Fruit fly (Drosophila melanogaster) Kc167 (cell line): ENCODE measurements around the gene CG13760.

ENCODE experiments used
- Myc ChIP-seq: fragments of >200 bp; optimal IDR thresholded peaks from 2 replicates; lab custom pipeline; 2017; ENCODE audit warnings: missing external identifiers
- insv ChIP-seq: fragments of >200 bp; optimal IDR thresholded peaks from 3 replicates; lab custom pipeline; 2018; ENCODE audit warnings: missing external identifiers
- psq ChIP-seq: fragments of >200 bp; optimal IDR thresholded peaks from 2 replicates; lab custom pipeline; 2017; ENCODE audit warnings: missing external identifiers
- ttk ChIP-seq: sonication (Bioruptor generic); optimal IDR thresholded peaks from 2 replicates; lab custom pipeline; 2017; ENCODE audit warnings: missing external identifiers

DNA sequence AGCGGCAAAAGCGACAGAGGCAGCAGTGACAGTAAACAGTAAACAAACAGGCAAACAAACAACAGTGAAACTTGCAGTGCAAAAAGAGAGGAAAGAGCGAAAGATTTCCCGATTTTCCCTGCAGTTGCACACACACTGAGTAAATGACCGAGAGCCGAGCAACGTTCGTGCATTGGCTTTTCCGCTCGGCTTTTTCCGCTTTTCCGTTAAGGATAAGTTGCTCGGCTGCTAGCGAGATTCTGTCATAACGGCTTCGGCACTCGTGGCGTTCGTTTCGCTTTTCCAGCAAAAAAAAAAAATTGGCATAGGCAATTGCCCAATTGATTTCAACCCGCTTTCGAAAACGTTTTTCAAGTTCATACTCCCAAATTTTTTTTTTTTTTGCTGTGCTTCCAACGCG lies 31.6 kb downstream of the CG13760 start:
- TF ChIP-seq ttk (lab: Kevin White, UChicago) (no peak), insv (no peak), Myc (lab: Kevin White, UChicago) (no peak), psq (lab: Kevin White, UChicago) (no peak)
